Worm (Caenorhabditis elegans) whole organism, young adult: ENCODE measurements around the gene K09E4.1.
A peak's percentile ranks its signal among the peaks of the same experiment; 100 is the strongest.

Source experiments
- B0035.1 ChIP-seq: sonication (generic microtip); optimal IDR thresholded peaks from 2 replicates; lab custom pipeline; 2016; ENCODE audit warnings: missing genetic modification characterization, mild to moderate bottlenecking, missing compliant biosample characterization, missing genotype, missing genetic modification reagents
- B0336.3 ChIP-seq: fragments of 200-800 bp; sonication (Bioruptor generic); IDR thresholded peaks from 2 replicates; pipeline ENCODE4 v1.3.6; 2022; ENCODE audit warnings: missing genetic modification characterization, missing compliant biosample characterization
- D2030.7 ChIP-seq: fragments of 200-800 bp; sonication (Bioruptor generic); IDR thresholded peaks from 2 replicates; pipeline ENCODE4 v1.3.6; 2022; ENCODE audit warnings: missing genetic modification reagents, missing genetic modification characterization, missing compliant biosample characterization
- F23B12.7 ChIP-seq: sonication (generic microtip); optimal IDR thresholded peaks from 2 replicates; lab custom pipeline; 2017; ENCODE audit warnings: missing genetic modification characterization, mild to moderate bottlenecking, missing compliant biosample characterization, antibody characterized with exemption, moderate library complexity; ENCODE audit not compliant: insufficient read depth
- F49E8.2 ChIP-seq: sonication (generic microtip); optimal IDR thresholded peaks from 3 replicates; lab custom pipeline; 2017; ENCODE audit warnings: missing genetic modification characterization, mild to moderate bottlenecking, missing compliant biosample characterization, antibody characterized with exemption, moderate library complexity; ENCODE audit not compliant: insufficient read depth
- F57C9.4 ChIP-seq: sonication (generic microtip); optimal IDR thresholded peaks from 2 replicates; lab custom pipeline; 2017; ENCODE audit warnings: mild to moderate bottlenecking, missing genetic modification characterization, missing compliant biosample characterization
- K11D2.4 ChIP-seq: fragments of 200-800 bp; sonication (Bioruptor generic); IDR thresholded peaks from 2 replicates; pipeline ENCODE4 v1.3.6; 2022; ENCODE audit warnings: missing genetic modification reagents, missing genetic modification characterization, missing compliant biosample characterization
- K12H6.12 ChIP-seq: fragments of 200-800 bp; sonication (Bioruptor generic); optimal IDR thresholded peaks from 2 replicates; lab custom pipeline; 2018; ENCODE audit warnings: mild to moderate bottlenecking, missing genetic modification characterization, missing compliant biosample characterization
- Y53F4B.3 ChIP-seq: fragments of 200-800 bp; sonication (Bioruptor generic); IDR thresholded peaks from 2 replicates; pipeline ENCODE4 v1.3.6; 2022; ENCODE audit warnings: missing genetic modification reagents, missing genetic modification characterization, missing compliant biosample characterization
- Y53G8AR.9 ChIP-seq: fragments of 200-800 bp; sonication (Bioruptor generic); conservative IDR thresholded peaks from 2 replicates; pipeline ENCODE4 v1.3.6; 2022; ENCODE audit warnings: missing genetic modification reagents, missing genetic modification characterization, missing compliant biosample characterization
- Y56A3A.18 ChIP-seq: fragments of 200-800 bp; sonication (Bioruptor generic); IDR thresholded peaks from 2 replicates; pipeline ENCODE4 v1.3.6; 2022; ENCODE audit warnings: missing genetic modification reagents, missing genetic modification characterization, missing compliant biosample characterization
- ama-1 ChIP-seq, 3 experiments: fragments of 150-350 bp in 1 of 3; sonication (generic microtip) in 2 of 3; optimal IDR thresholded peaks; 2 replicates each; lab custom pipeline; 2014 to 2018; ENCODE audit warnings: missing biosample characterization in 2 of 3, missing genetic modification characterization in 2 of 3, missing genetic modification reagents in 2 of 3
- aptf-2 ChIP-seq: fragments of 200-800 bp; sonication (Bioruptor generic); conservative IDR thresholded peaks from 2 replicates; pipeline ENCODE4 v1.3.6; 2022; ENCODE audit warnings: missing genetic modification reagents, missing genetic modification characterization, missing compliant biosample characterization
- athp-1 ChIP-seq: sonication (generic microtip); optimal IDR thresholded peaks from 2 replicates; lab custom pipeline; 2017; ENCODE audit warnings: mild to moderate bottlenecking, missing genetic modification characterization, missing compliant biosample characterization
- bed-1 ChIP-seq: fragments of 200-800 bp; sonication (Bioruptor generic); IDR thresholded peaks from 2 replicates; pipeline ENCODE4 v1.3.6; 2022; ENCODE audit warnings: missing genetic modification reagents, missing genetic modification characterization, missing compliant biosample characterization
- bed-2 ChIP-seq: fragments of 200-800 bp; sonication (Bioruptor generic); IDR thresholded peaks from 2 replicates; pipeline ENCODE4 v1.3.6; 2022; ENCODE audit warnings: missing genetic modification reagents, missing genetic modification characterization, missing compliant biosample characterization
- cebp-1 ChIP-seq, 2 experiments: fragments of 200-800 bp in 1 of 2; sonication (Bioruptor generic) in 1 of 2; sonication (generic microtip) in 1 of 2; IDR thresholded peaks in 1 of 2; optimal IDR thresholded peaks in 1 of 2; 2 replicates each; pipeline versions ENCODE4 v1.3.6 to Lab custom; 2017 to 2022; ENCODE audit warnings: missing compliant biosample characterization in 2 of 2, missing genetic modification characterization in 2 of 2, mild to moderate bottlenecking in 1 of 2, missing genetic modification reagents in 1 of 2, moderate library complexity in 1 of 2
- ceh-79 ChIP-seq: sonication (generic microtip); optimal IDR thresholded peaks from 2 replicates; lab custom pipeline; 2017; ENCODE audit warnings: mild to moderate bottlenecking, missing genetic modification characterization, missing compliant biosample characterization
- chd-7 ChIP-seq: sonication (generic microtip); optimal IDR thresholded peaks from 2 replicates; lab custom pipeline; 2016; ENCODE audit warnings: mild to moderate bottlenecking, missing genetic modification characterization, moderate library complexity, missing compliant biosample characterization
- die-1 ChIP-seq: sonication (generic microtip); optimal IDR thresholded peaks from 2 replicates; lab custom pipeline; 2016; ENCODE audit warnings: missing genotype, mild to moderate bottlenecking, missing genetic modification characterization, missing compliant biosample characterization
- dox-1 ChIP-seq: fragments of 200-800 bp; sonication (Bioruptor generic); IDR thresholded peaks from 2 replicates; pipeline ENCODE4 v1.3.6; 2022; ENCODE audit warnings: missing genetic modification reagents, missing genetic modification characterization, missing compliant biosample characterization
- dpl-1 ChIP-seq: fragments of 150-350 bp; optimal IDR thresholded peaks from 2 replicates; lab custom pipeline; 2014; ENCODE audit warnings: missing biosample characterization, missing genetic modification reagents, missing genetic modification characterization
- egl-44 ChIP-seq: fragments of 200-800 bp; sonication (Bioruptor generic); IDR thresholded peaks from 2 replicates; pipeline ENCODE4 v1.3.6; 2022; ENCODE audit warnings: missing genetic modification reagents, missing genetic modification characterization, missing compliant biosample characterization
- egrh-3 ChIP-seq: fragments of 200-800 bp; sonication (Bioruptor generic); IDR thresholded peaks from 2 replicates; pipeline ENCODE4 v1.3.6; 2022; ENCODE audit warnings: missing genetic modification reagents, missing genetic modification characterization, missing compliant biosample characterization
- let-526 ChIP-seq: fragments of 200-800 bp; sonication (Bioruptor generic); IDR thresholded peaks from 2 replicates; pipeline ENCODE4 v1.3.6; 2022; ENCODE audit warnings: missing genetic modification reagents, missing genetic modification characterization, missing compliant biosample characterization
- lin-40 ChIP-seq: sonication (generic microtip); optimal IDR thresholded peaks from 2 replicates; lab custom pipeline; 2016; ENCODE audit warnings: missing genetic modification characterization, mild to moderate bottlenecking, missing compliant biosample characterization, missing genotype, missing genetic modification reagents
- lin-54 ChIP-seq: fragments of 200-800 bp; sonication (Bioruptor generic); optimal IDR thresholded peaks from 2 replicates; lab custom pipeline; 2018; ENCODE audit warnings: mild to moderate bottlenecking, missing genetic modification characterization, missing compliant biosample characterization
- madf-10 ChIP-seq: sonication (generic microtip); optimal IDR thresholded peaks from 2 replicates; lab custom pipeline; 2016; ENCODE audit warnings: mild to moderate bottlenecking, missing genetic modification characterization, missing compliant biosample characterization
- madf-6 ChIP-seq: fragments of 200-800 bp; sonication (Bioruptor generic); IDR thresholded peaks from 2 replicates; pipeline ENCODE4 v1.3.6; 2022; ENCODE audit warnings: missing genetic modification reagents, missing genetic modification characterization, missing compliant biosample characterization
- madf-8 ChIP-seq: fragments of 200-800 bp; sonication (Bioruptor generic); conservative IDR thresholded peaks from 2 replicates; pipeline ENCODE4 v1.3.6; 2022; ENCODE audit warnings: missing genetic modification reagents, missing genetic modification characterization, missing compliant biosample characterization
- mcd-1 ChIP-seq: fragments of 200-800 bp; sonication (Bioruptor generic); IDR thresholded peaks from 2 replicates; pipeline ENCODE4 v1.3.6; 2022; ENCODE audit warnings: missing genetic modification reagents, missing genetic modification characterization, missing compliant biosample characterization
- nfya-1 ChIP-seq: sonication (generic microtip); optimal IDR thresholded peaks from 2 replicates; lab custom pipeline; 2017; ENCODE audit warnings: antibody characterized with exemption, missing compliant biosample characterization, missing genetic modification characterization, borderline replicate concordance; ENCODE audit not compliant: insufficient read depth
- nfya-2 ChIP-seq: fragments of 200-800 bp; sonication (Bioruptor generic); IDR thresholded peaks from 2 replicates; pipeline ENCODE4 v1.3.6; 2022; ENCODE audit warnings: missing genetic modification reagents, missing genetic modification characterization, missing compliant biosample characterization
- nhr-120 ChIP-seq: fragments of 200-800 bp; sonication (Bioruptor generic); IDR thresholded peaks from 2 replicates; pipeline ENCODE4 v1.3.6; 2022; ENCODE audit warnings: missing genetic modification characterization, missing compliant biosample characterization
- nhr-179 ChIP-seq: sonication (generic microtip); optimal IDR thresholded peaks from 2 replicates; lab custom pipeline; 2016; ENCODE audit warnings: mild to moderate bottlenecking, missing genetic modification characterization, missing compliant biosample characterization
- rcor-1 ChIP-seq: fragments of 200-800 bp; sonication (Bioruptor generic); IDR thresholded peaks from 2 replicates; pipeline ENCODE4 v1.3.6; 2022; ENCODE audit warnings: missing genetic modification reagents, missing genetic modification characterization, missing compliant biosample characterization
- repo-1 ChIP-seq: sonication (generic microtip); optimal IDR thresholded peaks from 2 replicates; lab custom pipeline; 2017; ENCODE audit warnings: mild to moderate bottlenecking, missing genetic modification characterization, missing compliant biosample characterization
- rpc-1 ChIP-seq, 2 experiments: fragments of 150-350 bp in 1 of 2; sonication (generic microtip) in 1 of 2; optimal IDR thresholded peaks; 2 replicates each; lab custom pipeline; 2014 to 2018; ENCODE audit warnings: missing biosample characterization in 1 of 2, missing genetic modification characterization in 1 of 2, missing genetic modification reagents in 1 of 2, missing genotype in 1 of 2
- sdz-38 ChIP-seq: sonication (generic microtip); optimal IDR thresholded peaks from 2 replicates; lab custom pipeline; 2016; ENCODE audit warnings: missing genotype, missing genetic modification characterization, missing compliant biosample characterization
- sea-2 ChIP-seq: fragments of 200-800 bp; sonication (Bioruptor generic); IDR thresholded peaks from 2 replicates; pipeline ENCODE4 v1.3.6; 2022; ENCODE audit warnings: missing genetic modification characterization, missing compliant biosample characterization
- snpc-1.3 ChIP-seq: sonication (generic microtip); optimal IDR thresholded peaks from 2 replicates; lab custom pipeline; 2017; ENCODE audit warnings: missing genetic modification characterization, mild to moderate bottlenecking, missing compliant biosample characterization, antibody characterized with exemption, moderate library complexity, missing genotype, missing genetic modification reagents; ENCODE audit not compliant: insufficient read depth
- snpc-3.4 ChIP-seq: sonication (generic microtip); optimal IDR thresholded peaks from 2 replicates; lab custom pipeline; 2017; ENCODE audit warnings: missing genetic modification characterization, mild to moderate bottlenecking, missing compliant biosample characterization, antibody characterized with exemption, moderate library complexity, missing genotype, missing genetic modification reagents
- somi-1 ChIP-seq: fragments of 200-800 bp; sonication (Bioruptor generic); optimal IDR thresholded peaks from 2 replicates; lab custom pipeline; 2018; ENCODE audit warnings: mild to moderate bottlenecking, missing genetic modification characterization, missing compliant biosample characterization
- tbp1 ChIP-seq: fragments of 200-800 bp; sonication (Bioruptor generic); optimal IDR thresholded peaks from 2 replicates; lab custom pipeline; 2018; ENCODE audit warnings: mild to moderate bottlenecking, missing genetic modification characterization, missing compliant biosample characterization
- tbx-9 ChIP-seq: sonication (generic microtip); optimal IDR thresholded peaks from 2 replicates; lab custom pipeline; 2016; ENCODE audit warnings: borderline replicate concordance, missing genetic modification characterization, inconsistent platforms, missing compliant biosample characterization
- zim-3 ChIP-seq: sonication (generic microtip); optimal IDR thresholded peaks from 2 replicates; lab custom pipeline; 2017; ENCODE audit warnings: mild to moderate bottlenecking, missing genetic modification characterization, moderate library complexity, missing compliant biosample characterization
- ztf-26 ChIP-seq: sonication (generic microtip); optimal IDR thresholded peaks from 2 replicates; lab custom pipeline; 2017; ENCODE audit warnings: missing genetic modification characterization, missing compliant biosample characterization

Gene K09E4.1

DNA sequence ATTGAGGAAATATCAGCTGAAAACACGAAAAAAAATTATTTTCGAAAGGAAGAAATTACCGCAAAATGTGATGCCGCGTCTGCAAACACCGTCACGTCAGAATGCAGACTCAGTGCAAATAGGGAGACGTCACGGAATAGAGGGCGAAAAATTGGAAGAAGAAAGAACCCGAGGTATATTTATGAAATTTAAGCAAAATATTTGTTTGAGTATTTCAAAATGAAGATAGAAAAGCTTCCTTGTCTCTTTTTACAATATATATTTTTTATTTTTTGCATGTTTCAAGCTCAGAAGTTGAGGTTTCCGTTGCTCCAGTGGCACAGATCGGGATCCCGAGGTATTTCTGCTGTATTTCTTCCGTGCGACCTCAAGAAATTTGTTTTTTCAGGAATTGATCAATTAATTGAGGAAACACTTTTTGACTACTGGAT, 6.2 kb downstream of the K09E4.1 start, which contains the start of gene W03H9.2:
Gene W03H9.2, minus strand, starts transcription at position 32 of the 431 bp plus-strand sequence.
- TF ChIP-seq cebp-1 (GFP tag; IDR thresholded peaks at IDR 0.05; lab: Robert Waterston, UW), result no peak
- TF ChIP-seq cebp-1 (tag; optimal IDR thresholded peaks at IDR 0.05; lab: Kevin White, UChicago), result peak; percentile 51
- TF ChIP-seq somi-1, result peak; percentile 3
- peak; percentile 19 for TF ChIP-seq lin-54
- TF ChIP-seq B0035.1 (tag; lab: Kevin White, UChicago), result no peak
- no peak for TF ChIP-seq die-1 (tag; lab: Kevin White, UChicago)
- TF ChIP-seq tbx-9 (tag; lab: Kevin White, UChicago), result no peak
- TF ChIP-seq ceh-79 (tag; lab: Kevin White, UChicago), result no peak
- TF ChIP-seq bed-2 (GFP tag; lab: Robert Waterston, UW), result peak; percentile 56; the same call in 1 of the 2 replicates
- TF ChIP-seq tbp1 (GFP tag; lab: Kevin White, UChicago), result peak; percentile 37
- TF ChIP-seq nhr-120 (GFP tag; lab: Robert Waterston, UW), result no peak
- TF ChIP-seq chd-7, result no peak
- no peak for TF ChIP-seq madf-6 (GFP tag; lab: Robert Waterston, UW)
- no peak for TF ChIP-seq bed-1 (GFP tag; lab: Robert Waterston, UW)
- no peak for TF ChIP-seq snpc-3.4 (tag; lab: Kevin White, UChicago)
- no peak for TF ChIP-seq F23B12.7 (tag; lab: Kevin White, UChicago)
- TF ChIP-seq athp-1 (tag; lab: Kevin White, UChicago), result no peak
- TF ChIP-seq Y53G8AR.9 (GFP tag; lab: Robert Waterston, UW), result no peak
- TF ChIP-seq madf-8, result no peak
- peak; percentile 79 for TF ChIP-seq dox-1 (GFP tag; lab: Robert Waterston, UW)
- no peak for TF ChIP-seq B0336.3
- TF ChIP-seq Y53F4B.3 (GFP tag; lab: Robert Waterston, UW), result no peak
- no peak for TF ChIP-seq repo-1 (tag; lab: Kevin White, UChicago)
- TF ChIP-seq let-526 (GFP tag; lab: Robert Waterston, UW), result 0 out of 2 replicates have a peak, but pooled peaks have one; percentile 10
- TF ChIP-seq nfya-1 (tag; lab: Kevin White, UChicago), result no peak
- TF ChIP-seq ztf-26 (tag; lab: Kevin White, UChicago), result no peak
- no peak for TF ChIP-seq F49E8.2 (tag; lab: Kevin White, UChicago)
- no peak; the same call in 1 of the 2 replicates for TF ChIP-seq aptf-2 (GFP tag; lab: Robert Waterston, UW)
- 0 out of 2 replicates have a peak, but pooled peaks have one; percentile 23 for TF ChIP-seq K11D2.4
- no peak; the same call in 1 of the 2 replicates for TF ChIP-seq rcor-1
- TF ChIP-seq lin-40, result peak; percentile 50
- TF ChIP-seq D2030.7, result no peak
- TF ChIP-seq ama-1 (optimal IDR thresholded peaks at IDR 0.05; lab: Kevin White, UChicago), result no peak
- TF ChIP-seq ama-1 (GFP tag; optimal IDR thresholded peaks at IDR 0.05; lab: Kevin White, UChicago), result no peak
- TF ChIP-seq K12H6.12 (tag; lab: Kevin White, UChicago), result peak; percentile 74
- peak; percentile 69 for TF ChIP-seq mcd-1
- peak; percentile 67 for TF ChIP-seq madf-10 (tag; lab: Kevin White, UChicago)
- TF ChIP-seq dpl-1, result peak; percentile 7
- no peak for TF ChIP-seq F57C9.4 (tag; lab: Kevin White, UChicago)
- TF ChIP-seq Y56A3A.18, result no peak
- no peak for TF ChIP-seq snpc-1.3 (tag; lab: Kevin White, UChicago)
- TF ChIP-seq egl-44 (GFP tag; lab: Robert Waterston, UW), result no peak
- no peak for TF ChIP-seq zim-3 (tag; lab: Kevin White, UChicago)
- no peak for TF ChIP-seq nfya-2 (GFP tag; lab: Robert Waterston, UW)
- no peak for TF ChIP-seq egrh-3 (GFP tag; lab: Robert Waterston, UW)
- TF ChIP-seq sea-2 (GFP tag; lab: Robert Waterston, UW), result no peak
- TF ChIP-seq rpc-1 (optimal IDR thresholded peaks at IDR 0.05; lab: Kevin White, UChicago), result no peak
- TF ChIP-seq rpc-1 (tag; optimal IDR thresholded peaks at IDR 0.05; lab: Kevin White, UChicago), result no peak
- TF ChIP-seq nhr-179 (tag; lab: Kevin White, UChicago), result no peak
- no peak for TF ChIP-seq sdz-38 (tag; lab: Kevin White, UChicago)
